Fruit fly (Drosophila melanogaster): ENCODE measurements around the gene CG11164.

CG11164 gene

DNA sequence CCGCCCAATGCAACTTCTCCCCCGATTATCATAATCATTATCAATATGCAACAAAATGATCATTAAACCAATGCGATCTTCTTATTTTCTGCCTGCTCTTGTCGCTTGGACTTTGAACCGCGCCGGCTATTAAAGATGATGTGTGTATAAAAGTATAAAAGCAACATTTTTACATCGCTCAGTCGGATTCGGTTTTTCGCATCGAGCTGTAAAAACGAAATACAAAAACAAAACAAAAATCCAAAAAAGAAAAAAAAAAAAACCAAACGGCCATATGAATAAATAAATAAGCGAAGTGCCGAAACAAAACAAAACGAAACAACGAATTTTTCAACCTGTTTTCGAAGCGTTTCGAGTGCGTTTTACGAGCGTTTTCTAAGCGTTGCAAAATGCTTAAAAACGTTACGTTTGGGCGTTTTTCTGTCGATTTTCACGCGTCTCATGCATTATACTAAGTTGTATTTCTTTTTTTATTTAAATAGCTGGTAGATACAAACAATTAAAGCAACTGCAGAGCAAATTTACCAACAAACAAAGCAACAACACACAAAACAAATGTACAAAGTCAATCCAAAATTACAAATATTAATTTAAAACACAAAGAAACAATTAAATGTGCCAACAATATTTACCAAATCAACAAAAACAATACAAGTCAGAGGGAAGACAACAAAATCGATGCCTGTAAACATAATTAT, 23.0 kb upstream of the CG11164 start (continued):
- peak; percentile 77 for TF ChIP-seq Eip78C (GFP tag)
- peak; percentile 0 for TF ChIP-seq Lpt (GFP tag; optimal IDR thresholded peaks at IDR 0.05)
- TF ChIP-seq fd85E (GFP tag; optimal IDR thresholded peaks at IDR 0.05): no peak
- TF ChIP-seq Sox14 (GFP tag; optimal IDR thresholded peaks at IDR 0.05): no peak
- peak; percentile 63 for TF ChIP-seq Sox102F (GFP tag; optimal IDR thresholded peaks at IDR 0.05)
- TF ChIP-seq pdm3 (GFP tag; optimal IDR thresholded peaks at IDR 0.05): peak; percentile 8
- no peak for TF ChIP-seq CG10631 (GFP tag; optimal IDR thresholded peaks at IDR 0.05)
- TF ChIP-seq CG11762 (GFP tag; optimal IDR thresholded peaks at IDR 0.05; ENCODE audit: insufficient read depth): no peak
- TF ChIP-seq CG8119 (GFP tag; IDR thresholded peaks at IDR 0.05): 0 out of 3 replicates have a peak, but pooled peaks have one; percentile 47
- no peak for TF ChIP-seq Hr39 (GFP tag; optimal IDR thresholded peaks at IDR 0.05)
- TF ChIP-seq CG6808 (GFP tag; optimal IDR thresholded peaks at IDR 0.05): peak; percentile 83
- no peak for TF ChIP-seq lz (GFP tag; optimal IDR thresholded peaks at IDR 0.05)
- TF ChIP-seq CG8632 (GFP tag; optimal IDR thresholded peaks at IDR 0.05): peak; percentile 33
- peak; percentile 50; the same call in 2 of the 3 replicates for TF ChIP-seq eg (GFP tag; IDR thresholded peaks at IDR 0.05)
- peak; percentile 57 for TF ChIP-seq dsx (GFP tag; optimal IDR thresholded peaks at IDR 0.05; ENCODE audit: poor library complexity, severe bottlenecking)
- TF ChIP-seq Ets96B (tag; optimal IDR thresholded peaks at IDR 0.05): peak; percentile 32
- peak; percentile 31 for TF ChIP-seq CG1621 (tag; optimal IDR thresholded peaks at IDR 0.05)
- TF ChIP-seq CG3919 (GFP tag; optimal IDR thresholded peaks at IDR 0.05): peak; percentile 14
- no peak for TF ChIP-seq cyc (GFP tag; optimal IDR thresholded peaks at IDR 0.05)
- TF ChIP-seq Hr4 (GFP tag; optimal IDR thresholded peaks at IDR 0.05): no peak
- peak; percentile 15 for TF ChIP-seq CG3032 (tag; optimal IDR thresholded peaks at IDR 0.05)
- TF ChIP-seq salr (GFP tag; optimal IDR thresholded peaks at IDR 0.05): peak in 1 of 2 experiments; percentile 0
- TF ChIP-seq CG34406 (GFP tag; optimal IDR thresholded peaks at IDR 0.05): peak; percentile 55
- no peak for TF ChIP-seq CG6792 (GFP tag; optimal IDR thresholded peaks at IDR 0.05)
- TF ChIP-seq ss (GFP tag; optimal IDR thresholded peaks at IDR 0.05): peak; percentile 87 to 89
- TF ChIP-seq CG7368 (GFP tag; optimal IDR thresholded peaks at IDR 0.05): no peak
- peak; percentile 62 for TF ChIP-seq CG6276 (GFP tag; optimal IDR thresholded peaks at IDR 0.05)
- peak; percentile 51 for TF ChIP-seq fkh (GFP tag; optimal IDR thresholded peaks at IDR 0.05)
- peak; percentile 90 for TF ChIP-seq CG9139 (GFP tag; optimal IDR thresholded peaks at IDR 0.05)
- no peak for TF ChIP-seq CG11294 (GFP tag; IDR thresholded peaks at IDR 0.05)
- no peak for TF ChIP-seq acj6 (GFP tag; optimal IDR thresholded peaks at IDR 0.05)
- TF ChIP-seq CG11902 (GFP tag; optimal IDR thresholded peaks at IDR 0.05): no peak
- peak; percentile 8 for TF ChIP-seq achi (GFP tag; optimal IDR thresholded peaks at IDR 0.05)
- peak; percentile 71 for TF ChIP-seq Eip93F (GFP tag; optimal IDR thresholded peaks at IDR 0.05)
- peak; percentile 44 for TF ChIP-seq net (GFP tag; optimal IDR thresholded peaks at IDR 0.05)
- TF ChIP-seq Gug (GFP tag; IDR thresholded peaks at IDR 0.05): no peak

DNA sequence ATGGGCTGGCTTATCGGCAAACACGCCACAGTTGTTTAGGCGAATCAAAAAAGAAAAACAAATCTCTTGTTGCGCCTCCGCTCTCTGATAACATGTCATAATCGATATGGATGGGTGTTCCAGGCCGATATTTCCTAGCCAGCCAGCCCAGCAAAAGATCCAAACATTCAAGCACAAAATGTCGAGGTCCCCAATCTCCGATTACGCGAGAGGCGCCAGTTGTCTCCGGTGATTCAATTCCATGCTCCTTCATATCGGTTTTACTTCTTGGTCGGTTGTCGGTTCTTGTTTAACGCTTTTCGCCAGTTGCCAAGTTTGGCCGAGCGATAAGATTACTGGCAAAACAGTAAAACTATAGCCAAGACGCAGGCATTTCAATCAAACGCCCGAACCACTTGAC, 21.6 kb upstream of the CG11164 start:
- no peak for TF ChIP-seq CG6163 (GFP tag; IDR thresholded peaks at IDR 0.05)
- no peak for TF ChIP-seq Hr39 (GFP tag; optimal IDR thresholded peaks at IDR 0.05)
- TF ChIP-seq CG34406 (GFP tag; optimal IDR thresholded peaks at IDR 0.05): no peak
- no peak for TF ChIP-seq achi (GFP tag; optimal IDR thresholded peaks at IDR 0.05)
- no peak for TF ChIP-seq CG6808 (GFP tag; optimal IDR thresholded peaks at IDR 0.05)
- TF ChIP-seq CG7368 (GFP tag; optimal IDR thresholded peaks at IDR 0.05): no peak
- no peak for TF ChIP-seq OdsH (GFP tag; optimal IDR thresholded peaks at IDR 0.05)
- no peak for TF ChIP-seq CG8119 (GFP tag; IDR thresholded peaks at IDR 0.05)
- TF ChIP-seq Sox15 (GFP tag; optimal IDR thresholded peaks at IDR 0.05): no peak
- TF ChIP-seq CG6854 (GFP tag; optimal IDR thresholded peaks at IDR 0.05): no peak
- no peak for TF ChIP-seq CG3032 (tag; optimal IDR thresholded peaks at IDR 0.05)
- TF ChIP-seq CG10631 (GFP tag; optimal IDR thresholded peaks at IDR 0.05): no peak
- no peak for TF ChIP-seq esn (GFP tag; optimal IDR thresholded peaks at IDR 0.05)
- no peak for TF ChIP-seq Gug (GFP tag; IDR thresholded peaks at IDR 0.05)
- no peak for TF ChIP-seq fd59A (GFP tag; optimal IDR thresholded peaks at IDR 0.05)
- TF ChIP-seq Eip75B (GFP tag; optimal IDR thresholded peaks at IDR 0.05): no peak
